Fruit fly (Drosophila melanogaster) whole organism, embryonic: ENCODE measurements around the gene Nepl20.
A peak's percentile ranks its signal among the peaks of the same experiment; 100 is the strongest.

Source experiments
- Aef1 ChIP-seq: fragments of 200-800 bp; sonication (Bioruptor generic); IDR thresholded peaks from 3 replicates; pipeline ENCODE4 v1.3.6; 2022; ENCODE audit warnings: missing biosample characterization, missing genetic modification characterization
- BEAF-32 ChIP-seq: fragments of 200-800 bp; sonication (Bioruptor generic); optimal IDR thresholded peaks from 3 replicates; lab custom pipeline; 2017; ENCODE audit warnings: missing biosample characterization, missing genetic modification characterization, mild to moderate bottlenecking, moderate library complexity, missing genetic modification reagents
- Bdp1 ChIP-seq: fragments of 200-800 bp; sonication (Bioruptor generic); optimal IDR thresholded peaks from 3 replicates; lab custom pipeline; 2016; ENCODE audit warnings: missing biosample characterization, missing genetic modification characterization
- Bteb2 ChIP-seq: fragments of 200-800 bp; sonication (Bioruptor generic); optimal IDR thresholded peaks from 2 replicates; lab custom pipeline; 2016; ENCODE audit warnings: missing biosample characterization, missing genetic modification characterization
- CG10274 ChIP-seq: fragments of 200-800 bp; sonication (Bioruptor generic); optimal IDR thresholded peaks from 3 replicates; lab custom pipeline; 2017; ENCODE audit warnings: missing biosample characterization, mild to moderate bottlenecking, missing genetic modification characterization
- CG11093 ChIP-seq: fragments of 200-800 bp; sonication (Bioruptor generic); IDR thresholded peaks from 3 replicates; pipeline ENCODE4 v1.3.6; 2022; ENCODE audit warnings: missing biosample characterization, missing genetic modification characterization
- CG12104 ChIP-seq: fragments of 200-800 bp; sonication (Bioruptor generic); optimal IDR thresholded peaks from 3 replicates; lab custom pipeline; 2016; ENCODE audit warnings: missing biosample characterization, missing genetic modification characterization
- CG13296 ChIP-seq: fragments of 200-800 bp; sonication (Bioruptor generic); optimal IDR thresholded peaks from 3 replicates; lab custom pipeline; 2018; ENCODE audit warnings: missing biosample characterization, mild to moderate bottlenecking, missing genetic modification characterization
- CG14050 ChIP-seq: fragments of 200-800 bp; sonication (Bioruptor generic); IDR thresholded peaks from 3 replicates; pipeline ENCODE4 v1.3.6; 2022; ENCODE audit warnings: missing biosample characterization, missing genetic modification characterization
- CG17186 ChIP-seq: fragments of 200-800 bp; sonication (Bioruptor generic); optimal IDR thresholded peaks from 3 replicates; lab custom pipeline; 2017; ENCODE audit warnings: missing biosample characterization, missing genetic modification reagents, missing genetic modification characterization
- CG2129 ChIP-seq: fragments of 200-800 bp; sonication (Bioruptor generic); IDR thresholded peaks from 2 replicates; pipeline ENCODE4 v1.3.6; 2022; ENCODE audit warnings: missing biosample characterization, missing genetic modification characterization; ENCODE audit not compliant: partially characterized antibody
- CG2889 ChIP-seq: fragments of 200-800 bp; sonication (Bioruptor generic); IDR thresholded peaks from 3 replicates; pipeline ENCODE4 v1.3.6; 2022; ENCODE audit warnings: missing biosample characterization, missing genetic modification characterization
- CG30403 ChIP-seq: fragments of 200-800 bp; sonication (Bioruptor generic); optimal IDR thresholded peaks from 3 replicates; lab custom pipeline; 2016; ENCODE audit warnings: missing biosample characterization, missing genetic modification characterization
- CG30431 ChIP-seq: fragments of 200-800 bp; sonication (Bioruptor generic); optimal IDR thresholded peaks from 2 replicates; lab custom pipeline; 2017; ENCODE audit warnings: missing biosample characterization, missing genetic modification characterization
- CG6175 ChIP-seq: fragments of 200-800 bp; sonication (Bioruptor generic); IDR thresholded peaks from 3 replicates; pipeline ENCODE4 v1.3.6; 2022; ENCODE audit warnings: missing biosample characterization, missing genetic modification characterization
- Eip74EF ChIP-seq, 2 experiments: fragments of 200-800 bp in 1 of 2; fragments of >200 bp in 1 of 2; sonication (Bioruptor generic) in 1 of 2; optimal IDR thresholded peaks; 2 replicates each; lab custom pipeline; 2017 to 2019; ENCODE audit warnings: missing biosample characterization in 2 of 2, missing genetic modification characterization in 2 of 2, mild to moderate bottlenecking in 1 of 2, moderate library complexity in 1 of 2
- H15 ChIP-seq: fragments of 200-800 bp; sonication (Bioruptor generic); IDR thresholded peaks from 3 replicates; pipeline ENCODE4 v1.3.6; 2022; ENCODE audit warnings: missing biosample characterization, missing genetic modification characterization
- Hr3 ChIP-seq: fragments of 200-800 bp; sonication (Bioruptor generic); optimal IDR thresholded peaks from 3 replicates; lab custom pipeline; 2016; ENCODE audit warnings: missing biosample characterization, missing genetic modification characterization
- Lpt ChIP-seq: fragments of >200 bp; optimal IDR thresholded peaks from 2 replicates; lab custom pipeline; 2018; ENCODE audit warnings: missing biosample characterization, missing genetic modification characterization
- MESR4 ChIP-seq: fragments of 200-800 bp; sonication (Bioruptor generic); optimal IDR thresholded peaks from 2 replicates; lab custom pipeline; 2018; ENCODE audit warnings: missing biosample characterization, mild to moderate bottlenecking, missing genetic modification characterization, moderate library complexity
- Mes4 ChIP-seq: fragments of 200-800 bp; sonication (Bioruptor generic); optimal IDR thresholded peaks from 2 replicates; lab custom pipeline; 2016; ENCODE audit warnings: missing biosample characterization, missing genetic modification characterization
- Nf-YA ChIP-seq: fragments of 200-800 bp; sonication (Bioruptor generic); IDR thresholded peaks from 2 replicates; pipeline ENCODE4 v1.3.6; 2022; ENCODE audit warnings: missing biosample characterization, missing genetic modification characterization
- Six4 ChIP-seq: fragments of 200-800 bp; sonication (Bioruptor generic); optimal IDR thresholded peaks from 2 replicates; lab custom pipeline; 2016; ENCODE audit warnings: missing biosample characterization, missing genetic modification characterization
- Sry-β ChIP-seq: fragments of 200-800 bp; sonication (Bioruptor generic); optimal IDR thresholded peaks from 2 replicates; lab custom pipeline; 2018; ENCODE audit warnings: missing biosample characterization, mild to moderate bottlenecking, missing genetic modification characterization, moderate library complexity
- Taf1 ChIP-seq: fragments of 200-800 bp; sonication (Bioruptor generic); IDR thresholded peaks from 2 replicates; pipeline ENCODE4 v1.3.6; 2022; ENCODE audit warnings: missing biosample characterization, missing genetic modification characterization
- Tbp ChIP-seq: fragments of >200 bp; optimal IDR thresholded peaks from 2 replicates; lab custom pipeline; 2018; ENCODE audit warnings: missing biosample characterization, missing genetic modification characterization
- Vsx1 ChIP-seq: fragments of 200-800 bp; sonication (Bioruptor generic); optimal IDR thresholded peaks from 2 replicates; lab custom pipeline; 2017; ENCODE audit warnings: missing biosample characterization, mild to moderate bottlenecking, missing genetic modification characterization, missing genetic modification reagents
- aop ChIP-seq: fragments of 200-800 bp; sonication (Bioruptor generic); IDR thresholded peaks from 2 replicates; pipeline ENCODE4 v1.3.6; 2022; ENCODE audit warnings: missing biosample characterization, missing genetic modification characterization
- bigmax ChIP-seq: fragments of 200-800 bp; sonication (Bioruptor generic); optimal IDR thresholded peaks from 2 replicates; lab custom pipeline; 2018; ENCODE audit warnings: missing biosample characterization, mild to moderate bottlenecking, missing genetic modification characterization
- chn ChIP-seq: fragments of 200-800 bp; sonication (Bioruptor generic); optimal IDR thresholded peaks from 2 replicates; lab custom pipeline; 2016; ENCODE audit warnings: missing biosample characterization, missing genetic modification characterization
- danr ChIP-seq: fragments of 200-800 bp; sonication (Bioruptor generic); IDR thresholded peaks from 2 replicates; pipeline ENCODE4 v1.3.6; 2022; ENCODE audit warnings: missing biosample characterization, missing genetic modification characterization
- dati ChIP-seq: fragments of 200-800 bp; sonication (Bioruptor generic); IDR thresholded peaks from 2 replicates; pipeline ENCODE4 v1.3.6; 2022; ENCODE audit warnings: missing biosample characterization, missing genetic modification characterization
- dysf ChIP-seq: fragments of 200-800 bp; sonication (Bioruptor generic); IDR thresholded peaks from 3 replicates; pipeline ENCODE4 v1.3.6; 2022; ENCODE audit warnings: missing biosample characterization, missing genetic modification characterization
- ewg ChIP-seq: fragments of 200-800 bp; sonication (Bioruptor generic); optimal IDR thresholded peaks from 3 replicates; lab custom pipeline; 2017; ENCODE audit warnings: mild to moderate bottlenecking, missing biosample characterization, missing genetic modification reagents, missing genetic modification characterization
- grau ChIP-seq: fragments of 200-800 bp; optimal IDR thresholded peaks from 3 replicates; lab custom pipeline; 2019; ENCODE audit warnings: missing biosample characterization, mild to moderate bottlenecking, missing genetic modification characterization, moderate library complexity
- grn ChIP-seq: fragments of 200-800 bp; sonication (Bioruptor generic); optimal IDR thresholded peaks from 3 replicates; lab custom pipeline; 2017; ENCODE audit warnings: missing biosample characterization, missing genetic modification characterization
- gro ChIP-seq: fragments of 200-800 bp; sonication (Bioruptor generic); optimal IDR thresholded peaks from 2 replicates; lab custom pipeline; 2016; ENCODE audit warnings: missing biosample characterization, missing genetic modification characterization
- hb ChIP-seq: fragments of 200-800 bp; sonication (Bioruptor generic); IDR thresholded peaks from 3 replicates; pipeline ENCODE4 v1.3.6; 2022; ENCODE audit warnings: missing biosample characterization, missing genetic modification characterization; ENCODE audit not compliant: partially characterized antibody
- hbn ChIP-seq: fragments of 200-800 bp; sonication (Bioruptor generic); IDR thresholded peaks from 2 replicates; pipeline ENCODE4 v1.3.6; 2022; ENCODE audit warnings: missing biosample characterization, missing genetic modification characterization; ENCODE audit not compliant: partially characterized antibody
- ken ChIP-seq: fragments of 200-800 bp; sonication (Bioruptor generic); IDR thresholded peaks from 3 replicates; pipeline ENCODE4 v1.3.6; 2022; ENCODE audit warnings: missing biosample characterization, missing genetic modification characterization
- knrl ChIP-seq: fragments of 200-800 bp; sonication (Bioruptor generic); IDR thresholded peaks from 3 replicates; pipeline ENCODE4 v1.3.6; 2022; ENCODE audit warnings: missing biosample characterization, missing genetic modification characterization; ENCODE audit not compliant: partially characterized antibody
- lilli ChIP-seq: fragments of 200-800 bp; sonication (Bioruptor generic); optimal IDR thresholded peaks from 3 replicates; lab custom pipeline; 2016; ENCODE audit warnings: missing biosample characterization, missing genetic modification characterization
- pita ChIP-seq: fragments of 200-800 bp; sonication (Bioruptor generic); optimal IDR thresholded peaks from 2 replicates; lab custom pipeline; 2017; ENCODE audit warnings: missing biosample characterization, mild to moderate bottlenecking, missing genetic modification characterization
- prd ChIP-seq, 3 experiments: fragments of >200 bp in 2 of 3; fragments of 200-800 bp in 1 of 3; sonication (Bioruptor generic) in 1 of 3; optimal IDR thresholded peaks in 2 of 3; IDR thresholded peaks in 1 of 3; 2 replicates in 2 of 3; 3 replicates in 1 of 3; pipeline versions ENCODE4 v1.3.6 to Lab custom; 2017 to 2022; ENCODE audit warnings: missing biosample characterization in 1 of 3, missing genetic modification characterization in 1 of 3
- salm ChIP-seq: fragments of 200-800 bp; sonication (Bioruptor generic); optimal IDR thresholded peaks from 2 replicates; lab custom pipeline; 2018; ENCODE audit warnings: missing biosample characterization, mild to moderate bottlenecking, missing genetic modification characterization
- tin ChIP-seq: fragments of 200-800 bp; sonication (Bioruptor generic); optimal IDR thresholded peaks from 3 replicates; lab custom pipeline; 2016; ENCODE audit warnings: missing biosample characterization, missing genetic modification characterization
- tll ChIP-seq, 2 experiments: fragments of 200-800 bp in 1 of 2; fragments of >200 bp in 1 of 2; sonication (Bioruptor generic) in 1 of 2; optimal IDR thresholded peaks; 2 replicates each; lab custom pipeline; 2017 to 2019; ENCODE audit warnings: missing biosample characterization in 2 of 2, missing genetic modification characterization in 2 of 2, mild to moderate bottlenecking in 1 of 2, moderate library complexity in 1 of 2
- tna ChIP-seq: fragments of 200-800 bp; sonication (Bioruptor generic); IDR thresholded peaks from 2 replicates; pipeline ENCODE4 v1.3.6; 2022; ENCODE audit warnings: missing biosample characterization, missing genetic modification characterization; ENCODE audit not compliant: partially characterized antibody

Gene Nepl20

dm6 chr3R:28880066-28880842 is at the start of gene Nepl20, which contains the start of gene Nepl19 (continued):
- TF ChIP-seq prd (optimal IDR thresholded peaks at IDR 0.05; lab: Kevin White, UChicago), result no peak
- TF ChIP-seq prd (GFP tag; IDR thresholded peaks at IDR 0.05; lab: Robert Waterston, UW), result peak; percentile 88
- peak; percentile 74 for TF ChIP-seq CG13296 (GFP tag; lab: Kevin White, UChicago)
- peak; percentile 44 for TF ChIP-seq Vsx1 (GFP tag; lab: Kevin White, UChicago)
- peak; percentile 64; the same call in 2 of the 3 replicates for TF ChIP-seq ken (GFP tag; lab: Robert Waterston, UW)
- TF ChIP-seq salm (tag; lab: Kevin White, UChicago), result peak; percentile 45
- no peak for TF ChIP-seq knrl (GFP tag; lab: Robert Waterston, UW)
- peak; percentile 70 for TF ChIP-seq CG30431 (GFP tag; lab: Kevin White, UChicago)
- TF ChIP-seq Hr3, result peak; percentile 55
- TF ChIP-seq Bdp1, result peak; percentile 8
- TF ChIP-seq chn (GFP tag; lab: Kevin White, UChicago), result peak; percentile 44
- TF ChIP-seq hb, result no peak
- TF ChIP-seq Sry-β, result no peak
- TF ChIP-seq Nf-YA (GFP tag; lab: Robert Waterston, UW), result peak; percentile 67
- no peak for TF ChIP-seq CG2129 (GFP tag; lab: Robert Waterston, UW)
- peak; percentile 86 for TF ChIP-seq H15 (GFP tag; lab: Robert Waterston, UW)
- TF ChIP-seq CG10274 (GFP tag; lab: Kevin White, UChicago), result peak; percentile 57
- TF ChIP-seq tin (GFP tag; lab: Kevin White, UChicago), result peak; percentile 77
- TF ChIP-seq CG14050 (GFP tag; lab: Robert Waterston, UW), result peak; percentile 50; the same call in 2 of the 3 replicates
- peak; percentile 70; the same call in 2 of the 3 replicates for TF ChIP-seq CG6175 (GFP tag; lab: Robert Waterston, UW)
- no peak for TF ChIP-seq gro (GFP tag; lab: Kevin White, UChicago)
- peak; percentile 23 for TF ChIP-seq grn (GFP tag; lab: Kevin White, UChicago)
- no peak for TF ChIP-seq Lpt (GFP tag; lab: Kevin White, UChicago)
- peak; percentile 13 for TF ChIP-seq MESR4 (GFP tag; lab: Kevin White, UChicago)
- peak; percentile 81 for TF ChIP-seq CG30403 (GFP tag; lab: Kevin White, UChicago)
- no peak for TF ChIP-seq Tbp (GFP tag; lab: Kevin White, UChicago)
- peak; percentile 42 for TF ChIP-seq danr
- TF ChIP-seq Eip74EF (GFP tag; optimal IDR thresholded peaks at IDR 0.05; lab: Kevin White, UChicago), result peak in 1 of 2 experiments; percentile 84
- no peak for TF ChIP-seq aop (GFP tag; lab: Robert Waterston, UW)
- 0 out of 2 replicates have a peak, but pooled peaks have one; percentile 47 for TF ChIP-seq dati (GFP tag; lab: Robert Waterston, UW)
- no peak for TF ChIP-seq tna (GFP tag; lab: Robert Waterston, UW)
- TF ChIP-seq CG2889 (GFP tag; lab: Robert Waterston, UW), result peak; percentile 57; the same call in 1 of the 3 replicates
- TF ChIP-seq CG11093 (GFP tag; lab: Robert Waterston, UW), result peak; percentile 77; the same call in 2 of the 3 replicates
- peak; percentile 82 for TF ChIP-seq lilli (GFP tag; lab: Kevin White, UChicago)
- TF ChIP-seq CG17186 (GFP tag; lab: Kevin White, UChicago), result no peak
- peak; percentile 57 for TF ChIP-seq ewg (GFP tag; lab: Kevin White, UChicago)
- TF ChIP-seq pita (GFP tag; lab: Kevin White, UChicago), result no peak
- 0 out of 2 replicates have a peak, but pooled peaks have one; percentile 25 for TF ChIP-seq Taf1 (GFP tag; lab: Robert Waterston, UW)
- no peak for TF ChIP-seq bigmax
- TF ChIP-seq dysf, result peak; percentile 89
- no peak for TF ChIP-seq tll (GFP tag; optimal IDR thresholded peaks at IDR 0.05; lab: Kevin White, UChicago)
- TF ChIP-seq Mes4, result peak; percentile 15
- TF ChIP-seq Six4 (GFP tag; lab: Kevin White, UChicago), result peak; percentile 50
- TF ChIP-seq BEAF-32 (GFP tag; lab: Kevin White, UChicago), result peak; percentile 52
- TF ChIP-seq Bteb2 (GFP tag; lab: Kevin White, UChicago), result peak; percentile 45
- TF ChIP-seq Aef1 (GFP tag; lab: Robert Waterston, UW), result peak; percentile 56; the same call in 2 of the 3 replicates
- peak; percentile 67 for TF ChIP-seq CG12104
- TF ChIP-seq grau (tag; lab: Kevin White, UChicago), result peak; percentile 82
- TF ChIP-seq hbn, result no peak
